Worm (Caenorhabditis elegans): ENCODE measurements around the gene srg-69.

- TF ChIP-seq ztf-11 (tag; optimal IDR thresholded peaks at IDR 0.05) = no peak
- TF ChIP-seq mes-2 (tag; optimal IDR thresholded peaks at IDR 0.05; ENCODE audit: poor library complexity, severe bottlenecking) = no peak
These were observed 48.3 kb upstream of the srg-69 start for ce11 chrII:5307203-5307602.
